Worm (Caenorhabditis elegans) whole organism, L2 larva: ENCODE results near the gene ugt-5.

Source experiments
- R02D3.7 ChIP-seq: fragments of 150-350 bp; optimal IDR thresholded peaks from 2 replicates; lab custom pipeline; 2014; ENCODE audit warnings: missing biosample characterization, missing genetic modification characterization
- egl-27 ChIP-seq: sonication (generic microtip); optimal IDR thresholded peaks from 3 replicates; lab custom pipeline; 2017; ENCODE audit warnings: missing biosample characterization, missing genetic modification reagents, missing genetic modification characterization
- fos-1 ChIP-seq: fragments of 150-350 bp; optimal IDR thresholded peaks from 2 replicates; lab custom pipeline; 2014; ENCODE audit warnings: missing biosample characterization, missing genetic modification characterization
- lin-13 ChIP-seq: fragments of 150-350 bp; optimal IDR thresholded peaks from 2 replicates; lab custom pipeline; 2014; ENCODE audit warnings: missing biosample characterization, missing genetic modification reagents, missing genetic modification characterization
- lsy-2 ChIP-seq, 2 experiments: fragments of 150-350 bp in 1 of 2; sonication (generic microtip) in 1 of 2; optimal IDR thresholded peaks; 2 replicates each; lab custom pipeline; 2014 to 2017; ENCODE audit warnings: missing biosample characterization in 2 of 2, missing genetic modification characterization in 2 of 2
- mbf-1 ChIP-seq: sonication (generic microtip); optimal IDR thresholded peaks from 2 replicates; lab custom pipeline; 2017; ENCODE audit warnings: missing biosample characterization, missing genetic modification characterization
- nhr-129 ChIP-seq: fragments of 150-350 bp; optimal IDR thresholded peaks from 2 replicates; lab custom pipeline; 2014; ENCODE audit warnings: missing biosample characterization, missing genetic modification characterization
- nhr-6 ChIP-seq: fragments of 150-350 bp; optimal IDR thresholded peaks from 2 replicates; lab custom pipeline; 2014; ENCODE audit warnings: missing biosample characterization, missing genetic modification characterization
- nhr-77 ChIP-seq: fragments of 150-350 bp; optimal IDR thresholded peaks from 2 replicates; lab custom pipeline; 2014; ENCODE audit warnings: missing biosample characterization, missing genetic modification characterization
- unc-62 ChIP-seq: fragments of 150-350 bp; optimal IDR thresholded peaks from 2 replicates; lab custom pipeline; 2014; ENCODE audit warnings: missing biosample characterization, missing genetic modification reagents, missing genetic modification characterization
- zag-1 ChIP-seq: fragments of 150-350 bp; optimal IDR thresholded peaks from 2 replicates; lab custom pipeline; 2014; ENCODE audit warnings: missing biosample characterization, missing genetic modification characterization
- ztf-1 ChIP-seq: fragments of 200-800 bp; sonication (Bioruptor generic); conservative IDR thresholded peaks from 2 replicates; pipeline ENCODE4 v1.3.6; 2022; ENCODE audit warnings: missing genetic modification characterization, missing compliant biosample characterization
- ztf-11 ChIP-seq: sonication (generic microtip); optimal IDR thresholded peaks from 2 replicates; lab custom pipeline; 2017; ENCODE audit warnings: missing biosample characterization, missing genetic modification characterization
- ztf-4 ChIP-seq: fragments of 150-350 bp; optimal IDR thresholded peaks from 2 replicates; lab custom pipeline; 2014; ENCODE audit warnings: missing biosample characterization, missing genetic modification characterization

ce11 chrV:12814481-12814882 is 21.7 kb upstream of the ugt-5 start:
- TF ChIP-seq nhr-6 (tag; lab: Kevin White, UChicago) (no peak), unc-62 (no peak), mbf-1 (tag; lab: Kevin White, UChicago) (no peak), R02D3.7 (tag; lab: Kevin White, UChicago) (no peak), ztf-11 (tag; lab: Kevin White, UChicago) (no peak), egl-27 (tag; lab: Kevin White, UChicago) (peak; percentile 64), fos-1 (tag; lab: Kevin White, UChicago) (no peak), ztf-4 (tag; lab: Kevin White, UChicago) (peak; percentile 63), lsy-2 (tag; optimal IDR thresholded peaks at IDR 0.05; lab: Kevin White, UChicago) (peak in 1 of 2 experiments; percentile 79), nhr-77 (tag; lab: Kevin White, UChicago) (no peak), nhr-129 (tag; lab: Kevin White, UChicago) (peak; percentile 84), ztf-1 (no peak), zag-1 (peak; percentile 40), lin-13 (peak; percentile 40)
